Worm (Caenorhabditis elegans): ENCODE data around the gene fbxa-111.

DNA sequence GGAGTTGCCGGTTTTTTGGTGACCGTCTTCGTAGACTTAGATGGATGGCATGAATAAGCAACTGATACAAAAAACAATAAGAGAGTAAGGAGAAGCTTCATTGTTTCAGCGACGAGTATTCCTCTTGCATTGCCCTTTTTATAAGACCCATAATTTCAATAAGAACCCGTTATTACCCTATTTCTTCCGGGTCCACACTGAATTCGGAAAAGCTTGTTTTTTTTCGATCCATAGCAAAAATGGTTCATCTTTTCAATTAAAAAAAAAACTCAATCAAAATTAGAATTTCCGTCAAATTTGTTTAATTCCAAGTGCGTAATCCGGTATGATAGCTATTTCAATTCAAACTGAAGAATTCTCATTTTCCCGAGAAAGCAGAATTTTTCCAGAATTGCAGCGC is 37.5 kb upstream of the fbxa-111 start, which contains the start of gene Y102A5C.40:
- TF ChIP-seq hlh-6 (tag; optimal IDR thresholded peaks at IDR 0.05) (no peak), elt-2 (tag; optimal IDR thresholded peaks at IDR 0.05) (no peak), nfya-1 (tag; optimal IDR thresholded peaks at IDR 0.05) (no peak), nhr-232 (tag; optimal IDR thresholded peaks at IDR 0.05) (no peak), fkh-10 (GFP tag; optimal IDR thresholded peaks at IDR 0.05) (no peak), ets-4 (tag; optimal IDR thresholded peaks at IDR 0.05) (no peak), ama-1 (optimal IDR thresholded peaks at IDR 0.05) (no peak)
